Comparison of ENCODE assay signal across 2 worm cellular contexts in the genomic region with DNA sequence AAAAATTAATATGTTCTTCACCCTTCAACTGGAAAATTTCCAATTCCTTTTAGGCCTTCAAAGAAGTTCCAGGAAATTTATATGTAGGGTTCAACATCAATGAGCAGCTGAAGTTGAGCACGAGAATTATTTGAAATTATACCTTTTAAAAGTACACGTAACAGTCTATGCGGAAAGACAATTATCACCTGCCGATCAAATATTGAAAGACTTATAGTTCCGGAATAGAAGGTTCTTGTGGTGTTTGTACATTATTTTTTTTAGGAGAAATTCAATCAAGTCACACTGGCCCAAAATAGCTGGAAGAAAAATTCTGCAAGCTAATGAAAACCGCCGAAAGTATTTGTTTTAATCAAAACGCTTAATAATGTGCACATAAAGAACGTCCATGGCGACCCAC.
A peak's percentile ranks its signal among the peaks of the same experiment; 100 is the strongest.
TF ChIP-seq lines count a peak whose summit lies in the region.

No protein-coding gene starts in this region.

TF ChIP-seq in whole organism, L1 larva, 84 proteins besides CTCF, POLR2A, EP300 and RAD21:
- TF ChIP-seq nhr-71 (tag; optimal IDR thresholded peaks at IDR 0.05; lab: Kevin White, UChicago): peak; percentile 10
- peak; percentile 55 for TF ChIP-seq hlh-4 (tag; optimal IDR thresholded peaks at IDR 0.05; lab: Kevin White, UChicago)
- TF ChIP-seq tlp-1 (tag; optimal IDR thresholded peaks at IDR 0.05; lab: Kevin White, UChicago): no peak
- TF ChIP-seq pax-3 (tag; optimal IDR thresholded peaks at IDR 0.05; lab: Kevin White, UChicago): peak; percentile 4
- no peak for TF ChIP-seq C16A3.4 (tag; optimal IDR thresholded peaks at IDR 0.05; lab: Kevin White, UChicago)
- no peak for TF ChIP-seq nhr-237 (tag; optimal IDR thresholded peaks at IDR 0.05; lab: Kevin White, UChicago)
- TF ChIP-seq tbx-2 (tag; optimal IDR thresholded peaks at IDR 0.05; lab: Kevin White, UChicago): no peak
- no peak for TF ChIP-seq jun-1 (tag; optimal IDR thresholded peaks at IDR 0.05; lab: Kevin White, UChicago)
- TF ChIP-seq fkh-8 (tag; optimal IDR thresholded peaks at IDR 0.05; lab: Kevin White, UChicago): peak; percentile 8
- TF ChIP-seq dpl-1 (GFP tag; optimal IDR thresholded peaks at IDR 0.05; lab: Kevin White, UChicago): no peak

TF ChIP-seq in whole organism, L4 larva, 104 proteins besides CTCF, POLR2A, EP300 and RAD21:
- no peak for TF ChIP-seq daf-8 (GFP tag; IDR thresholded peaks at IDR 0.05; lab: Robert Waterston, UW)
- TF ChIP-seq aha-1 (tag; lab: Kevin White, UChicago): peak; percentile 37
- TF ChIP-seq unc-62 (GFP tag; optimal IDR thresholded peaks at IDR 0.05 in 1 of 2; lab: Kevin White, UChicago): peak in 1 of 2 experiments; percentile 96
- no peak for TF ChIP-seq unc-62 (tag; optimal IDR thresholded peaks at IDR 0.05; lab: Kevin White, UChicago)
- TF ChIP-seq mes-2 (tag; optimal IDR thresholded peaks at IDR 0.05; lab: Kevin White, UChicago; ENCODE audit: poor library complexity, severe bottlenecking): no peak
